Worm (Caenorhabditis elegans) whole organism, dauer: ENCODE data around the gene W09C2.8.
"Not testable (repeated sequence)": the region's sequence is repeated elsewhere in the genome, so short reads cannot be mapped to it uniquely, and the experiment has no call there.

Experiments
- unc-62 ChIP-seq: sonication (generic microtip); optimal IDR thresholded peaks from 2 replicates; lab custom pipeline; 2017; ENCODE audit warnings: missing biosample characterization, missing genetic modification reagents, missing genetic modification characterization

The W09C2.8 gene

ce11 chrIV:9614060-9614459, 10.1 kb downstream of the W09C2.8 start:
- no peak for TF ChIP-seq unc-62 (GFP tag; lab: Kevin White, UChicago)

DNA sequence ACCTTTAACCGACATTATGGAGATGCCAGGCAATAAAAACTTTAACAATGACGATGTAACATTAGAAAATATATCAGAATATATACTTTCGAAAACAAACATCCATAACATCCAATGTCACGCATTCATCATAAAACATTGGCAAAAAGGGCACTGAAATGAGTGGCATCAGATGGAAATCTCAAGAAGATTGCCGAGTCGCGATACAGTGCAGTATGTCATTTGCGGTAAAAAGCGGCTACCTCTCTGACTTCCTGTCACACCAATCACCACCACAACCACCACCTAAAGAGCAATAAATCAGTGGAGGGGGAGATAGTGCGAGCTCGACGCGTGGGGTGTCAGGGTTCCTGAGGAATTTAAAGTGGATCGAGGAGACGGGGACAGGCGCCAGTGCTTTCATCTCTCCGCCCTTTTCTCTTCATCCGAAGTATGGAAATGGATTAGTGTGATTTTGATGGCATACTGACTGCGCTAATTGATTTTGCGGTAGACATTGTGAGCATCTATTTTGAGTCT, 11.0 kb downstream of the W09C2.8 start:
- TF ChIP-seq unc-62 (GFP tag; lab: Kevin White, UChicago): no peak

DNA sequence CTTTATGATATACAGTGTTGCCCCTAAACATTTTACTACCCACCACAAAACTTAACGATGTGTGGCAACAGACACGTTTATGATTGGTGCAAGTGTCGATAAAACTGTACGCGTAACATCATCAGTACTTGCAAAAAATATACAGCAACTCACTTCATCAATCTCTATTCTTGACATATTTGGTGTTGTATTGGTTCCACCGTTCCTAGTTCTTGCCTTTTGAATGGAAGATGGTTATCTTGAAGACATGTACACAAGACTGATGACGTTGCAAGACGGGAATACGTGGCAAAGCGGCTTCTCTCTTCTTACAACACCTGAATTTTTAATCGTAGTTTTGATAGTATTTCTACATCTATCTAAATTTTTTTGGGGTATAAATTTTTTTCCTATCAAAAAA, 13.3 kb downstream of the W09C2.8 start:
- TF ChIP-seq unc-62 (GFP tag; lab: Kevin White, UChicago): no peak

- TF ChIP-seq unc-62 (GFP tag; lab: Kevin White, UChicago): no peak
Measured at ce11 chrIV:9609095-9609494, 15.1 kb downstream of the W09C2.8 start.

DNA sequence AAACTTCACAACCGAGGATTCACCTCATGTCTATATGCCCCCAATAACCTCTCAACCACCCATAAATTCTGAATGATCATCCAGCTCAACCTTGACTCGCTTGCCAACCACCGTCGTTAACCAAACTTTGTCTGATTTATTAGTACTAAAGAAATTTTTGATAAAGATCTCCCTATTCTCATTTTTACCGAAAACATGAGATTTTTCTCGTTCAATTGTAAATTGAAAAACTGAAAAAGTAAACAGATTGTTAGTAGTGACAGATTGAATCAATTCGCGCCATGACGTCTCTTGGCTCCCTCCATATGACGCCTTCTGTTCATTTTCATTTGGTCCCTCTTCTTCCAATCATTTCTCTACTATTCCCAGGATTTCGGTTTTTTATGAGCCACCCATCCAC, 16.2 kb downstream of the W09C2.8 start:
- no peak for TF ChIP-seq unc-62 (GFP tag; lab: Kevin White, UChicago)

DNA sequence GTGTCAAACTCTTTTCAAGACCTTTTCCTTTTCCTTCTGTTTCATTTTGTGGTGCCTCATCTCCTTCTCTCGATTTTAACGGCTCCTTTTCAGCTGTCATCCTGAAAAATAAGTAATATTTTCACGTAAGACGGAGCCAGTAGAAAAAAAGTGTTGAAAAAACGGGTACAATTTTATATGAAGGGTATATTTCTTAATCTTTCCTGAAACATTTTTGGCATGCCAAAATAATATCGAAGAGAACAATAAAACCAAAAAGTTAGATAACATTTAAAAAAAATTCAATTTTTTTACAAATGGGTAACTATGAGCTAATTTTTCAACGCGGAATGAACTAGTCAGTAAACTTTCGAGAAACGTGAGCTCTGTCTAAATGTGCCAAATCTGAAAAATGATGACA, 22.6 kb downstream of the W09C2.8 start, which contains the start of gene aat-1:
aat-1 (minus strand) TSS at position 101 of the 400 bp plus-strand sequence.
- no peak for TF ChIP-seq unc-62 (GFP tag; lab: Kevin White, UChicago)

DNA sequence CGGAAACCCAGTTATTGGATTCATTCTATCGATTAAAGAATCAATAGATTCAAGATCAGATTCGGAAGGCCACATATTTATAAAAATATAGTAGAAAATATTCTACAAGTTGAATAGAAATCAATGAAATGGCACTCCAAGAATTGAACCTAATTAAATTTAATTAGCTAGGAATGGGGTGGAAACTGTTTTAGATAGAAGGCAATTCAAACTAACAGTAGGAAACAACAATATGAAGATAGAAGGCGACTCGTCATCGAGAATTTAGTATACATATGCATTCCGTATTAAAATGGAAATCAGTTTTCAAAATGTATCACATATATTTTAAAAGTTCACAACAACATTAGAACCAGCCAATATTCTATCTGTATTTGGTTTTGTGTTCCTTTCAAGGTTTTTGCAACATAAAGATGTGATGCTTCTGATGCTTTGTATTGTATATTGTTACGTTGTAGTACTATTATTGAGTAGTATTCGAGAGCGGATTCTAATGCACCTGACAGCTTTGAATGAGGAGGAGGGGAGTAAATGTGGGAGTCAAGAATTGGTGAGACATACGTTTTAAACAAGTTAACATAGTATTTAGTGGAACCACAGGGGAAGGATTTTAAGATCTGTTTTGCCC, 28.3 kb downstream of the W09C2.8 start, which contains the start of the genes F27C8.3 and F27C8.2:
F27C8.3 (minus strand) TSS at position 101 of the 628 bp plus-strand sequence.
F27C8.2 (plus strand) TSS at position 578 of the 628 bp plus-strand sequence.
- not testable (repeated sequence) for TF ChIP-seq unc-62 (GFP tag; lab: Kevin White, UChicago)

DNA sequence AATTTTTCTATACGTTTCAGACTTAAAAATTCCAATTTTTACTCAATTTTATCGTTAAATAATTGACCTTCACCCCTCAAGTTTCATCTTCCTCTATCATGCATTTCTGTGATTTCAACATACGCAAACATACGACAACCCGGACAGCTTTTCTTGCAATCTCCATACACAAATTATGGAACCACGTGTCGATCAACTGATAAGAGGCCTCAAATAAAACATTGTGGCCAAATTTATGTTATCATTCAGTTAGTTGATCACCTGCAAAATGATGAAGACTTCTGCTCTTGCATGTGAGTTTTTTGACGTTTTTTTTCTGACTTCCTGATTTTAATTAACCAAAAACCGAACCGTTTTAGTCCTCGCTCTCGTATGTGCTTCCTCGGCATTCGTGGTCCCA, 30.7 kb downstream of the W09C2.8 start, which contains the start of gene spp-18:
spp-18 (plus strand) TSS at position 257 of the 400 bp plus-strand sequence.
- TF ChIP-seq unc-62 (GFP tag; lab: Kevin White, UChicago): no peak

- TF ChIP-seq unc-62 (GFP tag; lab: Kevin White, UChicago): no peak
Measured at ce11 chrIV:9592413-9592812, 31.8 kb downstream of the W09C2.8 start, which contains the start of gene pei-1. TSS of gene pei-1 (minus strand) at chrIV:9592513.

- no peak for TF ChIP-seq unc-62 (GFP tag; lab: Kevin White, UChicago)
Measured at ce11 chrIV:9588784-9589457, 35.3 kb downstream of the W09C2.8 start, which contains the start of gene trcs-1. TSS of gene trcs-1 (minus strand) at chrIV:9588834.

- TF ChIP-seq unc-62 (GFP tag; lab: Kevin White, UChicago): no peak
Measured at ce11 chrIV:9584352-9584751, 39.8 kb downstream of the W09C2.8 start.

- TF ChIP-seq unc-62 (GFP tag; lab: Kevin White, UChicago): no peak
Measured at ce11 chrIV:9580021-9580420, 44.2 kb downstream of the W09C2.8 start, which contains the start of gene npr-2. TSS of gene npr-2 (minus strand) at chrIV:9580121.
